Fruit fly (Drosophila melanogaster) Kc167 (cell line): ENCODE results near the gene niki.

Source experiments
- Sin3A ChIP-seq: fragments of >200 bp; optimal IDR thresholded peaks from 2 replicates; lab custom pipeline; 2018; ENCODE audit warnings: missing external identifiers
- insv ChIP-seq: fragments of >200 bp; optimal IDR thresholded peaks from 3 replicates; lab custom pipeline; 2018; ENCODE audit warnings: missing external identifiers
- psq ChIP-seq: fragments of >200 bp; optimal IDR thresholded peaks from 2 replicates; lab custom pipeline; 2017; ENCODE audit warnings: missing external identifiers

DNA sequence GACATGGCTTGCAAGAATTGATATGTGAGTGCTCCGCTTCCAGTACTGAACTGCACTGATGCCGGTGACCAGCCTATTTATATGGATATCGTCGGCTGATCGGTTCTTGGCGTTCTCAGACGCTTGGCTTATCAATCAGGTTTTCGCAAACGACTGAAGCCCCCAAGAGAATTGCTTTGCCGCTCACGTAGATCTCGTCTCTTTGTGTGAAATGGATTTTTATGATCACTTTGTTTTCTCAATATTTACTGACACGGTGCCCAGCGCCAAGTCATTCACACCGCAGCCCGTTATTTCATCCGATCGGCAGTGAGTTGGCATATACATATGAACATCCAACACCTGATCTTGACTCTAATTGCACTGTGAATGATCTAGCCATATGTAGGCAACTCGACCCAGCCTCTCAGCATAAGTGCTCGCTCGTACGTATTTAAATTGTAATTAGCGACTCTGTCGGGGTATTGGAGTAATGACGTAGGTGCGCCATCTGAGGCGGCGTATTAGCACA, 34.9 kb upstream of the niki start, which contains the start of gene CG13639:
- TF ChIP-seq psq (no peak), insv (lab: Kevin White, UChicago) (no peak), Sin3A (lab: Kevin White, UChicago) (no peak)
